Worm (Caenorhabditis elegans) whole organism, L3 larva: ENCODE measurements around the gene C47E12.2.

Experiments
- R02D3.7 ChIP-seq: fragments of 150-350 bp; optimal IDR thresholded peaks from 2 replicates; lab custom pipeline; 2014; ENCODE audit warnings: missing biosample characterization, missing genetic modification characterization
- ZK546.5 ChIP-seq: sonication (generic microtip); optimal IDR thresholded peaks from 2 replicates; lab custom pipeline; 2017; ENCODE audit warnings: missing biosample characterization, missing genetic modification characterization
- ama-1 ChIP-seq: fragments of 150-350 bp; optimal IDR thresholded peaks from 2 replicates; lab custom pipeline; 2018
- ceh-16 ChIP-seq: sonication (generic microtip); optimal IDR thresholded peaks from 2 replicates; lab custom pipeline; 2017; ENCODE audit warnings: missing biosample characterization, missing genetic modification characterization
- ceh-28 ChIP-seq: fragments of 150-350 bp; optimal IDR thresholded peaks from 2 replicates; lab custom pipeline; 2014; ENCODE audit warnings: missing biosample characterization, missing genetic modification reagents, missing genetic modification characterization
- ceh-82 ChIP-seq: fragments of 150-350 bp; optimal IDR thresholded peaks from 2 replicates; lab custom pipeline; 2014; ENCODE audit warnings: missing biosample characterization, missing genetic modification characterization
- ceh-9 ChIP-seq: sonication (generic microtip); optimal IDR thresholded peaks from 2 replicates; lab custom pipeline; 2018; ENCODE audit warnings: missing biosample characterization, missing genetic modification characterization
- egl-5 ChIP-seq: fragments of 150-350 bp; optimal IDR thresholded peaks from 2 replicates; lab custom pipeline; 2017; ENCODE audit warnings: missing biosample characterization, missing genetic modification reagents, missing genetic modification characterization, inconsistent platforms
- elt-2 ChIP-seq: sonication (generic microtip); optimal IDR thresholded peaks from 2 replicates; lab custom pipeline; 2016; ENCODE audit warnings: missing genetic modification reagents, mild to moderate bottlenecking, missing genetic modification characterization, missing compliant biosample characterization
- eor-1 ChIP-seq, 2 experiments: fragments of 150-350 bp; optimal IDR thresholded peaks; 2 replicates each; lab custom pipeline; 2014 to 2018; ENCODE audit warnings: missing biosample characterization in 2 of 2, missing genetic modification characterization in 2 of 2
- fkh-10 ChIP-seq: sonication (generic microtip); optimal IDR thresholded peaks from 2 replicates; lab custom pipeline; 2017; ENCODE audit warnings: missing biosample characterization, missing genetic modification reagents, missing genetic modification characterization
- hmg-11 ChIP-seq: sonication (generic microtip); optimal IDR thresholded peaks from 2 replicates; lab custom pipeline; 2016; ENCODE audit warnings: missing genetic modification characterization, missing compliant biosample characterization
- jun-1 ChIP-seq: fragments of 150-350 bp; optimal IDR thresholded peaks from 2 replicates; lab custom pipeline; 2014; ENCODE audit warnings: missing biosample characterization, missing genetic modification reagents, missing genetic modification characterization
- lin-15B ChIP-seq: fragments of 150-350 bp; optimal IDR thresholded peaks from 2 replicates; lab custom pipeline; 2014; ENCODE audit warnings: missing biosample characterization, missing genetic modification characterization
- lin-39 ChIP-seq: fragments of 150-350 bp; optimal IDR thresholded peaks from 2 replicates; lab custom pipeline; 2018; ENCODE audit warnings: missing biosample characterization, missing genetic modification reagents, missing genetic modification characterization
- lsy-12 ChIP-seq: sonication (generic microtip); optimal IDR thresholded peaks from 2 replicates; lab custom pipeline; 2016; ENCODE audit warnings: mild to moderate bottlenecking, missing genetic modification characterization, missing compliant biosample characterization
- nfya-1 ChIP-seq: sonication (generic microtip); optimal IDR thresholded peaks from 2 replicates; lab custom pipeline; 2017; ENCODE audit warnings: missing genetic modification characterization, mild to moderate bottlenecking, missing compliant biosample characterization, antibody characterized with exemption, moderate library complexity; ENCODE audit not compliant: insufficient read depth
- nhr-23 ChIP-seq: fragments of 150-350 bp; optimal IDR thresholded peaks from 2 replicates; lab custom pipeline; 2014; ENCODE audit warnings: missing biosample characterization, missing genetic modification reagents, missing genetic modification characterization
- nhr-237 ChIP-seq: fragments of 150-350 bp; optimal IDR thresholded peaks from 2 replicates; lab custom pipeline; 2014; ENCODE audit warnings: missing biosample characterization, missing genetic modification characterization
- nhr-25 ChIP-seq: sonication (generic microtip); optimal IDR thresholded peaks from 2 replicates; lab custom pipeline; 2017; ENCODE audit warnings: missing biosample characterization, missing genetic modification characterization
- nhr-43 ChIP-seq: sonication (generic microtip); optimal IDR thresholded peaks from 2 replicates; lab custom pipeline; 2016; ENCODE audit warnings: mild to moderate bottlenecking, missing genetic modification characterization, missing compliant biosample characterization; ENCODE audit not compliant: poor library complexity, severe bottlenecking
- nhr-67 ChIP-seq: fragments of 150-350 bp; optimal IDR thresholded peaks from 2 replicates; lab custom pipeline; 2014; ENCODE audit warnings: missing biosample characterization, missing genetic modification characterization
- nhr-76 ChIP-seq: fragments of 150-350 bp; sonication (generic microtip); optimal IDR thresholded peaks from 5 replicates; lab custom pipeline; 2014; ENCODE audit warnings: missing biosample characterization, missing genetic modification characterization
- nhr-77 ChIP-seq: fragments of 150-350 bp; optimal IDR thresholded peaks from 2 replicates; lab custom pipeline; 2014; ENCODE audit warnings: missing biosample characterization, missing genetic modification characterization
- pha-4 ChIP-seq: fragments of 150-350 bp; optimal IDR thresholded peaks from 2 replicates; lab custom pipeline; 2014; ENCODE audit warnings: missing biosample characterization, missing genetic modification reagents, missing genetic modification characterization
- pqm-1 ChIP-seq: fragments of 150-350 bp; optimal IDR thresholded peaks from 2 replicates; lab custom pipeline; 2017; ENCODE audit warnings: missing biosample characterization, missing genetic modification characterization, inconsistent platforms
- sea-2 ChIP-seq: fragments of 150-350 bp; sonication (generic microtip); optimal IDR thresholded peaks from 4 replicates; lab custom pipeline; 2014; ENCODE audit warnings: missing biosample characterization, missing genetic modification reagents, missing genetic modification characterization
- skn-1 ChIP-seq: fragments of 150-350 bp; optimal IDR thresholded peaks from 2 replicates; lab custom pipeline; 2014; ENCODE audit warnings: missing biosample characterization, missing genetic modification characterization
- snpc-4 ChIP-seq: fragments of 150-350 bp; optimal IDR thresholded peaks from 2 replicates; lab custom pipeline; 2014; ENCODE audit warnings: missing biosample characterization, missing genetic modification characterization
- tbx-2 ChIP-seq: sonication (generic microtip); optimal IDR thresholded peaks from 2 replicates; lab custom pipeline; 2016; ENCODE audit warnings: mild to moderate bottlenecking, missing genetic modification characterization, missing compliant biosample characterization
- unc-39 ChIP-seq: sonication (generic microtip); optimal IDR thresholded peaks from 4 replicates; lab custom pipeline; 2017; ENCODE audit warnings: missing biosample characterization, missing genetic modification characterization
- zag-1 ChIP-seq: fragments of 150-350 bp; optimal IDR thresholded peaks from 2 replicates; lab custom pipeline; 2014; ENCODE audit warnings: missing biosample characterization, missing genetic modification characterization
- ztf-4 ChIP-seq: fragments of 150-350 bp; optimal IDR thresholded peaks from 2 replicates; lab custom pipeline; 2014; ENCODE audit warnings: missing biosample characterization, missing genetic modification characterization

C47E12.2 gene

ce11 chrIV:9998487-9999218 lies 4.6 kb downstream of the C47E12.2 start, which contains the start of gene pyp-1:
Gene pyp-1, minus strand, starts transcription at chrIV:9998925.
- TF ChIP-seq skn-1 (no peak), pha-4 (tag; lab: Kevin White, UChicago) (peak; percentile 75), pqm-1 (tag; lab: Kevin White, UChicago) (peak; percentile 83), elt-2 (peak; percentile 74), jun-1 (peak; percentile 21), nfya-1 (tag; lab: Kevin White, UChicago) (peak; percentile 15), snpc-4 (tag; lab: Kevin White, UChicago) (peak; percentile 7), ama-1 (lab: Kevin White, UChicago) (peak; percentile 19), ceh-16 (tag; lab: Kevin White, UChicago) (no peak), lin-39 (tag; lab: Kevin White, UChicago) (peak; percentile 25), ceh-28 (peak; percentile 40), nhr-67 (tag; lab: Kevin White, UChicago) (no peak)

- peak; percentile 46 for TF ChIP-seq lsy-12 (tag; lab: Kevin White, UChicago)
- TF ChIP-seq nhr-67 (tag; lab: Kevin White, UChicago): no peak
- peak; percentile 46 for TF ChIP-seq elt-2
- no peak for TF ChIP-seq nhr-77 (tag; lab: Kevin White, UChicago)
- TF ChIP-seq nhr-43 (tag; lab: Kevin White, UChicago): peak; percentile 68
- no peak for TF ChIP-seq nhr-76 (tag; lab: Kevin White, UChicago)
- TF ChIP-seq snpc-4 (tag; lab: Kevin White, UChicago): no peak
- no peak for TF ChIP-seq ceh-82 (tag; lab: Kevin White, UChicago)
- TF ChIP-seq ZK546.5 (tag; lab: Kevin White, UChicago): no peak
- no peak for TF ChIP-seq ceh-16 (tag; lab: Kevin White, UChicago)
- peak; percentile 37 for TF ChIP-seq nhr-25 (tag; lab: Kevin White, UChicago)
- peak; percentile 49 for TF ChIP-seq ztf-4 (tag; lab: Kevin White, UChicago)
- TF ChIP-seq pqm-1 (tag; lab: Kevin White, UChicago): no peak
- no peak for TF ChIP-seq skn-1
- TF ChIP-seq zag-1 (tag; lab: Kevin White, UChicago): no peak
- TF ChIP-seq lin-39 (tag; lab: Kevin White, UChicago): peak; percentile 4
- TF ChIP-seq ama-1 (lab: Kevin White, UChicago): peak; percentile 81
- peak; percentile 62 for TF ChIP-seq nhr-23 (tag; lab: Kevin White, UChicago)
- TF ChIP-seq ceh-28: peak; percentile 37
- no peak for TF ChIP-seq unc-39 (tag; lab: Kevin White, UChicago)
- TF ChIP-seq pha-4 (tag; lab: Kevin White, UChicago): peak; percentile 26
- peak; percentile 7 for TF ChIP-seq nfya-1 (tag; lab: Kevin White, UChicago)
- TF ChIP-seq eor-1 (tag; optimal IDR thresholded peaks at IDR 0.05; lab: Kevin White, UChicago): no peak
- peak; percentile 6 for TF ChIP-seq tbx-2 (tag; lab: Kevin White, UChicago)
- TF ChIP-seq fkh-10 (GFP tag; lab: Kevin White, UChicago): no peak
- peak; percentile 29 for TF ChIP-seq lin-15B
- no peak for TF ChIP-seq sea-2 (GFP tag; lab: Kevin White, UChicago)
- TF ChIP-seq R02D3.7: no peak
- no peak for TF ChIP-seq egl-5
- no peak for TF ChIP-seq nhr-237 (tag; lab: Kevin White, UChicago)
- TF ChIP-seq ceh-9: no peak
Observed at ce11 chrIV:9994895-9995394, 8.4 kb downstream of the C47E12.2 start, which contains the start of gene uba-1. Gene uba-1, minus strand, starts transcription at chrIV:9994945.

DNA sequence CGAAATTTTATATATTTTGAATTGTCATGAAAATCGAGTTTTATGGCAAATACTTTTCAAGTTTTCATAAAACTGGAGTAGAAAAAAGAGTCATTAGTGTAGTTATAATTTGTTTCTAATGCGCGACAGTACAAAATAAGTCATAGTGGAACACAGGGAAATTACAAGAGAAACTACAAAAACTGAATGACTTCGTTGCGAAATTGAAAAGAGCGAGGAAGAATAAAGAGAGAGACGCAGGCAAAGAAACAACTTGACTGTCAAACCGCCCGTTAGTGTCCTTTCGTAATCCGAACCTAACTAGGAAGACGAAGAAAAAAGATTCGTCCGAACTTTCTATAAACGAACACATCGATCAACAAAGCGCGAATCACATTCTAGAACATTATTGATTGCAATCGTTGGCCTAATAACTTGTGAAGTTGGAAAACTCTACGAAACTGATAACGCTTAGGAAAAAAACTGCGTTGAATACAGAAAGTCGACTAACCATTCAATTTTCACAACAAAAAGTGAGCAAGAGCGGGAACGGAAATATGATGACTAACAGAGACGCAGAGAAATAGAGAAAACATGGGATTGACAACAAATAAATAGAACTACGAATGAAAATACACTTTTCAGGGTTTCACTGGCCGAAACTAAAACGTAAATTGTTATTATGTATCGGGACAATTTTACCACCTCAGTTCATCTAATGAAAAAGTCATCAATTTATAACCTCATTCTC lies 9.7 kb downstream of the C47E12.2 start:
- TF ChIP-seq nfya-1 (tag; lab: Kevin White, UChicago) (no peak), hmg-11 (tag; lab: Kevin White, UChicago) (peak; percentile 20), ama-1 (lab: Kevin White, UChicago) (peak; percentile 61), skn-1 (peak; percentile 79), pha-4 (tag; lab: Kevin White, UChicago) (peak; percentile 67), elt-2 (peak; percentile 31), tbx-2 (tag; lab: Kevin White, UChicago) (no peak)
- TF ChIP-seq, all 47 proteins: peak for 5
